Worm (Caenorhabditis elegans) whole organism, early embryonic: ENCODE data around the gene C16C8.18.

Experiments used
- B0310.2 ChIP-seq: sonication (generic microtip); optimal IDR thresholded peaks from 2 replicates; lab custom pipeline; 2016; ENCODE audit warnings: mild to moderate bottlenecking, missing genetic modification characterization, missing compliant biosample characterization
- F13C5.2 ChIP-seq: sonication (generic microtip); optimal IDR thresholded peaks from 2 replicates; lab custom pipeline; 2017; ENCODE audit warnings: mild to moderate bottlenecking, missing genetic modification characterization, inconsistent platforms, missing compliant biosample characterization
- ama-1 ChIP-seq: fragments of 150-350 bp; optimal IDR thresholded peaks from 2 replicates; lab custom pipeline; 2014
- ceh-36 ChIP-seq: sonication (generic microtip); optimal IDR thresholded peaks from 2 replicates; lab custom pipeline; 2016; ENCODE audit warnings: missing genetic modification characterization, inconsistent platforms, missing compliant biosample characterization
- flt-1 ChIP-seq: fragments of 200-800 bp; sonication (Bioruptor generic); IDR thresholded peaks from 2 replicates; pipeline ENCODE4 v1.3.6; 2022; ENCODE audit warnings: missing genetic modification characterization, missing compliant biosample characterization
- hmbx-1 ChIP-seq: sonication (generic microtip); optimal IDR thresholded peaks from 2 replicates; lab custom pipeline; 2016; ENCODE audit warnings: mild to moderate bottlenecking, missing genetic modification characterization, missing compliant biosample characterization
- hmg-4 ChIP-seq: fragments of 200-800 bp; sonication (Bioruptor generic); optimal IDR thresholded peaks from 2 replicates; lab custom pipeline; 2018; ENCODE audit warnings: mild to moderate bottlenecking, missing genetic modification characterization, missing compliant biosample characterization
- hnd-1 ChIP-seq: sonication (generic microtip); optimal IDR thresholded peaks from 2 replicates; lab custom pipeline; 2016; ENCODE audit warnings: missing genetic modification characterization, missing compliant biosample characterization
- pes-1 ChIP-seq: fragments of 200-800 bp; sonication (Bioruptor generic); IDR thresholded peaks from 2 replicates; pipeline ENCODE4 v1.3.6; 2022; ENCODE audit warnings: missing genetic modification reagents, missing genetic modification characterization, missing compliant biosample characterization
- sea-1 ChIP-seq: fragments of 200-800 bp; sonication (Bioruptor generic); conservative IDR thresholded peaks from 2 replicates; pipeline ENCODE4 v1.3.6; 2022; ENCODE audit warnings: missing genetic modification characterization, missing compliant biosample characterization
- tbx-11 ChIP-seq: fragments of 200-800 bp; sonication (Bioruptor generic); IDR thresholded peaks from 2 replicates; pipeline ENCODE4 v1.3.6; 2022; ENCODE audit warnings: missing genetic modification characterization, missing compliant biosample characterization
- tbx-37 ChIP-seq: fragments of 200-800 bp; sonication (Bioruptor generic); conservative IDR thresholded peaks from 2 replicates; pipeline ENCODE4 v1.3.6; 2022; ENCODE audit warnings: missing genetic modification reagents, missing genetic modification characterization, missing compliant biosample characterization

ce11 chrII:3385736-3386135 lies 43.8 kb upstream of the C16C8.18 start, which contains the start of gene T06D4.2:
- TF ChIP-seq pes-1 (GFP tag; lab: Robert Waterston, UW) (no peak), flt-1 (no peak), ama-1 (lab: Kevin White, UChicago) (no peak), F13C5.2 (tag; lab: Kevin White, UChicago) (no peak), B0310.2 (tag; lab: Kevin White, UChicago) (no peak), hnd-1 (tag; lab: Kevin White, UChicago) (no peak), hmg-4 (GFP tag; lab: Kevin White, UChicago) (no peak), hmbx-1 (no peak), ceh-36 (no peak), sea-1 (GFP tag; lab: Robert Waterston, UW) (no peak), tbx-11 (no peak), tbx-37 (no peak)
